Fruit fly (Drosophila melanogaster) whole organism, wandering third instar larva: ENCODE data around the gene Tlk.

Source experiments
- Abd-B ChIP-seq: fragments of >200 bp; optimal IDR thresholded peaks from 2 replicates; lab custom pipeline; 2017; ENCODE audit warnings: missing biosample characterization, missing genetic modification characterization
- CG32264 ChIP-seq: fragments of 200-800 bp; sonication (Bioruptor generic); optimal IDR thresholded peaks from 2 replicates; lab custom pipeline; 2016; ENCODE audit warnings: missing biosample characterization, missing genetic modification characterization
- CG9705 ChIP-seq: fragments of 200-800 bp; sonication (Bioruptor generic); optimal IDR thresholded peaks from 2 replicates; lab custom pipeline; 2018; ENCODE audit warnings: missing biosample characterization, mild to moderate bottlenecking, missing genetic modification characterization
- CrebA ChIP-seq: fragments of 200-800 bp; sonication (Bioruptor generic); optimal IDR thresholded peaks from 2 replicates; lab custom pipeline; 2016; ENCODE audit warnings: missing biosample characterization, mild to moderate bottlenecking, missing genetic modification characterization, borderline replicate concordance
- Dfd ChIP-seq: fragments of >200 bp; optimal IDR thresholded peaks from 2 replicates; lab custom pipeline; 2017; ENCODE audit warnings: missing biosample characterization, missing genetic modification characterization
- Dif ChIP-seq: fragments of 200-275, 200-300 bp; sonication (Bioruptor generic); optimal IDR thresholded peaks from 2 replicates; lab custom pipeline; 2018; ENCODE audit warnings: missing biosample characterization, missing genetic modification characterization; ENCODE audit not compliant: partially characterized antibody
- GATAd ChIP-seq: sonication (Bioruptor generic); optimal IDR thresholded peaks from 2 replicates; lab custom pipeline; 2016; ENCODE audit warnings: missing biosample characterization, missing genetic modification characterization
- HLH106 ChIP-seq: fragments of 200-800 bp; optimal IDR thresholded peaks from 3 replicates; lab custom pipeline; 2019; ENCODE audit warnings: missing biosample characterization, mild to moderate bottlenecking, missing genetic modification characterization, moderate library complexity
- Hnf4 ChIP-seq: fragments of 200-800 bp; sonication (Bioruptor generic); optimal IDR thresholded peaks from 2 replicates; lab custom pipeline; 2016; ENCODE audit warnings: missing biosample characterization, mild to moderate bottlenecking, missing genetic modification characterization
- Hr78 ChIP-seq: fragments of >200 bp; optimal IDR thresholded peaks from 2 replicates; lab custom pipeline; 2017; ENCODE audit warnings: missing biosample characterization, missing genetic modification characterization
- Hr83 ChIP-seq: fragments of 200-300 bp; sonication (Bioruptor generic); optimal IDR thresholded peaks from 2 replicates; lab custom pipeline; 2016; ENCODE audit warnings: missing biosample characterization, mild to moderate bottlenecking, missing genetic modification characterization, moderate library complexity; ENCODE audit not compliant: poor library complexity, severe bottlenecking
- Jra ChIP-seq: sonication (Bioruptor generic); optimal IDR thresholded peaks from 2 replicates; lab custom pipeline; 2016; ENCODE audit warnings: missing biosample characterization, missing genetic modification characterization
- Mio ChIP-seq: sonication (Bioruptor generic); optimal IDR thresholded peaks from 2 replicates; lab custom pipeline; 2016; ENCODE audit warnings: missing biosample characterization, missing genetic modification characterization
- Myc ChIP-seq: fragments of >200 bp; optimal IDR thresholded peaks from 2 replicates; lab custom pipeline; 2017
- N ChIP-seq: fragments of >200 bp; optimal IDR thresholded peaks from 2 replicates; lab custom pipeline; 2018; ENCODE audit warnings: missing biosample characterization, missing external identifiers, missing genetic modification characterization
- OdsH ChIP-seq: fragments of 200-800 bp; sonication (Bioruptor generic); optimal IDR thresholded peaks from 2 replicates; lab custom pipeline; 2016; ENCODE audit warnings: missing biosample characterization, mild to moderate bottlenecking, missing genetic modification characterization
- Rel ChIP-seq, 2 experiments: fragments of 200-800 bp; sonication (Bioruptor generic) in 1 of 2; optimal IDR thresholded peaks; 2 replicates in 1 of 2; 3 replicates in 1 of 2; lab custom pipeline; 2016 to 2019; ENCODE audit warnings: mild to moderate bottlenecking in 2 of 2, missing biosample characterization in 2 of 2, missing genetic modification characterization in 2 of 2, moderate library complexity in 1 of 2
- Sp1 ChIP-seq: fragments of 200-800 bp; sonication (Bioruptor generic); optimal IDR thresholded peaks from 3 replicates; lab custom pipeline; 2019; ENCODE audit warnings: missing biosample characterization, mild to moderate bottlenecking, missing genetic modification characterization, moderate library complexity
- Vsx2 ChIP-seq: fragments of 200-300, 225-300 bp; sonication (Bioruptor generic); optimal IDR thresholded peaks from 2 replicates; lab custom pipeline; 2018; ENCODE audit warnings: missing biosample characterization, missing genetic modification characterization; ENCODE audit not compliant: partially characterized antibody
- br ChIP-seq: fragments of 200-800 bp; sonication (Bioruptor generic); optimal IDR thresholded peaks from 2 replicates; lab custom pipeline; 2016; ENCODE audit warnings: missing biosample characterization, missing genetic modification characterization
- brk ChIP-seq: fragments of 200-800 bp; sonication (Bioruptor generic); optimal IDR thresholded peaks from 2 replicates; lab custom pipeline; 2016; ENCODE audit warnings: missing biosample characterization, mild to moderate bottlenecking, missing genetic modification characterization
- dl ChIP-seq, 2 experiments: fragments of 175-275, 200-275 bp in 1 of 2; fragments of 200-275 bp in 1 of 2; sonication (Bioruptor generic); optimal IDR thresholded peaks; lab custom pipeline; 2018; ENCODE audit warnings: mild to moderate bottlenecking in 2 of 2, missing biosample characterization in 2 of 2, missing genetic modification characterization in 2 of 2, moderate library complexity in 2 of 2; ENCODE audit not compliant: partially characterized antibody in 2 of 2, insufficient read depth in 1 of 2
- dmrt93B ChIP-seq: fragments of 200-800 bp; sonication (Bioruptor generic); optimal IDR thresholded peaks from 2 replicates; lab custom pipeline; 2018; ENCODE audit warnings: missing biosample characterization, mild to moderate bottlenecking, missing genetic modification characterization
- dsf ChIP-seq: sonication (Bioruptor generic); optimal IDR thresholded peaks from 2 replicates; lab custom pipeline; 2016; ENCODE audit warnings: missing biosample characterization, missing genetic modification characterization, borderline replicate concordance
- ey ChIP-seq: fragments of 200-800 bp; sonication (Bioruptor generic); optimal IDR thresholded peaks from 2 replicates; lab custom pipeline; 2016; ENCODE audit warnings: missing biosample characterization, missing genetic modification characterization
- foxo ChIP-seq, 2 experiments: fragments of 200-800 bp; sonication (Bioruptor generic); optimal IDR thresholded peaks; 2 replicates in 1 of 2; 3 replicates in 1 of 2; lab custom pipeline; 2016 to 2017; ENCODE audit warnings: missing biosample characterization in 2 of 2, missing genetic modification characterization in 2 of 2
- fru ChIP-seq: fragments of 200-800 bp; sonication (Bioruptor generic); optimal IDR thresholded peaks from 3 replicates; lab custom pipeline; 2016; ENCODE audit warnings: missing biosample characterization, mild to moderate bottlenecking, missing genetic modification characterization
- h ChIP-seq: fragments of 200-800 bp; sonication (Bioruptor generic); optimal IDR thresholded peaks from 3 replicates; lab custom pipeline; 2016; ENCODE audit warnings: missing biosample characterization, mild to moderate bottlenecking, missing genetic modification characterization
- jim ChIP-seq: fragments of 175-275, 200-325 bp; sonication (Bioruptor generic); optimal IDR thresholded peaks from 2 replicates; lab custom pipeline; 2016; ENCODE audit warnings: missing biosample characterization, mild to moderate bottlenecking, missing genetic modification characterization
- lola ChIP-seq: fragments of >200 bp; optimal IDR thresholded peaks from 2 replicates; lab custom pipeline; 2017; ENCODE audit warnings: missing biosample characterization, missing genetic modification characterization
- pan ChIP-seq: fragments of >200 bp; optimal IDR thresholded peaks from 2 replicates; lab custom pipeline; 2017
- psq ChIP-seq: fragments of 200-800 bp; sonication (Bioruptor generic); optimal IDR thresholded peaks from 3 replicates; lab custom pipeline; 2017; ENCODE audit warnings: missing biosample characterization, mild to moderate bottlenecking, missing genetic modification characterization, moderate library complexity
- rgr ChIP-seq: fragments of 200-800 bp; sonication (Bioruptor generic); optimal IDR thresholded peaks from 3 replicates; lab custom pipeline; 2016; ENCODE audit warnings: missing biosample characterization, mild to moderate bottlenecking, missing genetic modification characterization
- sage ChIP-seq: fragments of 200-800 bp; sonication (Bioruptor generic); optimal IDR thresholded peaks from 2 replicates; lab custom pipeline; 2016; ENCODE audit warnings: missing biosample characterization, mild to moderate bottlenecking, missing genetic modification characterization
- sv ChIP-seq: fragments of 200-800 bp; sonication (Bioruptor generic); optimal IDR thresholded peaks from 3 replicates; lab custom pipeline; 2016; ENCODE audit warnings: missing biosample characterization, missing genetic modification characterization
- tai ChIP-seq: sonication (Bioruptor generic); optimal IDR thresholded peaks from 2 replicates; lab custom pipeline; 2016; ENCODE audit warnings: missing biosample characterization, missing genetic modification characterization
- usp ChIP-seq: fragments of >200 bp; optimal IDR thresholded peaks from 2 replicates; lab custom pipeline; 2017; ENCODE audit warnings: missing biosample characterization, missing genetic modification characterization
- woc ChIP-seq: sonication (Bioruptor generic); optimal IDR thresholded peaks from 2 replicates; lab custom pipeline; 2016; ENCODE audit warnings: missing biosample characterization, mild to moderate bottlenecking, missing genetic modification characterization

Gene Tlk

dm6 chrX:3772811-3773740, 53.3 kb downstream of the Tlk start (continued):
- TF ChIP-seq usp (GFP tag; lab: Kevin White, UChicago) (no peak), Mio (GFP tag; lab: Kevin White, UChicago) (no peak), N (GFP tag; lab: Kevin White, UChicago) (no peak), br (no peak), woc (no peak), dl (GFP tag; optimal IDR thresholded peaks at IDR 0.05; lab: Kevin White, UChicago; ENCODE audit: insufficient read depth in 1 of 2, partially characterized antibody in 2 of 2) (peak in 1 of 2 experiments; percentile 22), jim (GFP tag; lab: Kevin White, UChicago) (no peak), Myc (lab: Kevin White, UChicago) (peak; percentile 19), Abd-B (GFP tag; lab: Kevin White, UChicago) (no peak), Vsx2 (GFP tag; lab: Kevin White, UChicago) (no peak), Jra (GFP tag; lab: Kevin White, UChicago) (no peak), OdsH (GFP tag; lab: Kevin White, UChicago) (peak; percentile 57)

dm6 chrX:3774277-3774676, 54.5 kb downstream of the Tlk start:
- TF ChIP-seq brk: peak; percentile 69
- no peak for TF ChIP-seq Myc (lab: Kevin White, UChicago)
- no peak for TF ChIP-seq usp (GFP tag; lab: Kevin White, UChicago)
- TF ChIP-seq Dif (GFP tag; lab: Kevin White, UChicago): no peak
- TF ChIP-seq dsf: no peak
- TF ChIP-seq dl (GFP tag; optimal IDR thresholded peaks at IDR 0.05; lab: Kevin White, UChicago; ENCODE audit: insufficient read depth in 1 of 2, partially characterized antibody in 2 of 2): no peak
- peak; percentile 21 for TF ChIP-seq Mio (GFP tag; lab: Kevin White, UChicago)
- peak; percentile 81 for TF ChIP-seq psq (GFP tag; lab: Kevin White, UChicago)
- peak; percentile 94 for TF ChIP-seq h (GFP tag; lab: Kevin White, UChicago)
- TF ChIP-seq HLH106: peak; percentile 90
- TF ChIP-seq woc: peak; percentile 53
- peak; percentile 66 for TF ChIP-seq dmrt93B (GFP tag; lab: Kevin White, UChicago)
- peak in 1 of 2 experiments; percentile 93 for TF ChIP-seq foxo (GFP tag; optimal IDR thresholded peaks at IDR 0.05; lab: Kevin White, UChicago)
- peak; percentile 50 for TF ChIP-seq CG32264 (GFP tag; lab: Kevin White, UChicago)
- peak; percentile 92 for TF ChIP-seq OdsH (GFP tag; lab: Kevin White, UChicago)
- TF ChIP-seq Hr78 (GFP tag; lab: Kevin White, UChicago): no peak
- no peak for TF ChIP-seq Vsx2 (GFP tag; lab: Kevin White, UChicago)
- peak; percentile 88 for TF ChIP-seq br
- TF ChIP-seq tai (GFP tag; lab: Kevin White, UChicago): peak; percentile 74
- no peak for TF ChIP-seq pan (lab: Kevin White, UChicago)
- peak; percentile 83 for TF ChIP-seq sv (GFP tag; lab: Kevin White, UChicago)
- peak; percentile 88 for TF ChIP-seq Hnf4 (GFP tag; lab: Kevin White, UChicago)
- peak; percentile 38 for TF ChIP-seq sage (GFP tag; lab: Kevin White, UChicago)
- TF ChIP-seq Sp1 (GFP tag; lab: Kevin White, UChicago): peak; percentile 82
- no peak for TF ChIP-seq lola
- no peak for TF ChIP-seq Rel (GFP tag; optimal IDR thresholded peaks at IDR 0.05; lab: Kevin White, UChicago)
- peak; percentile 67 for TF ChIP-seq Rel (tag; optimal IDR thresholded peaks at IDR 0.05; lab: Kevin White, UChicago)
- TF ChIP-seq GATAd (GFP tag; lab: Kevin White, UChicago): peak; percentile 53
- TF ChIP-seq Jra (GFP tag; lab: Kevin White, UChicago): peak; percentile 49
- TF ChIP-seq CG9705 (GFP tag; lab: Kevin White, UChicago): peak; percentile 55
- TF ChIP-seq ey (GFP tag; lab: Kevin White, UChicago): peak; percentile 93
- no peak for TF ChIP-seq Hr83 (GFP tag; lab: Kevin White, UChicago)
- no peak for TF ChIP-seq jim (GFP tag; lab: Kevin White, UChicago)
- peak; percentile 90 for TF ChIP-seq fru (GFP tag; lab: Kevin White, UChicago)
- no peak for TF ChIP-seq N (GFP tag; lab: Kevin White, UChicago)
- no peak for TF ChIP-seq Abd-B (GFP tag; lab: Kevin White, UChicago)
- peak; percentile 3 for TF ChIP-seq CrebA (GFP tag; lab: Kevin White, UChicago)
- TF ChIP-seq Dfd: no peak
- peak; percentile 94 for TF ChIP-seq rgr (GFP tag; lab: Kevin White, UChicago)
